Fruit fly (Drosophila melanogaster) S2 (cell line): Measurements from ENCODE around the gene Sec23.
A peak's percentile ranks its signal among the peaks of the same experiment; 100 is the strongest.

ENCODE experiments used
- CG8478 ChIP-seq: fragments of >200 bp; optimal IDR thresholded peaks from 2 replicates; lab custom pipeline; 2018
- CTCF ChIP-seq, 2 experiments: fragments of >200 bp; optimal IDR thresholded peaks; 2 replicates each; lab custom pipeline; 2018

The Sec23 gene

DNA sequence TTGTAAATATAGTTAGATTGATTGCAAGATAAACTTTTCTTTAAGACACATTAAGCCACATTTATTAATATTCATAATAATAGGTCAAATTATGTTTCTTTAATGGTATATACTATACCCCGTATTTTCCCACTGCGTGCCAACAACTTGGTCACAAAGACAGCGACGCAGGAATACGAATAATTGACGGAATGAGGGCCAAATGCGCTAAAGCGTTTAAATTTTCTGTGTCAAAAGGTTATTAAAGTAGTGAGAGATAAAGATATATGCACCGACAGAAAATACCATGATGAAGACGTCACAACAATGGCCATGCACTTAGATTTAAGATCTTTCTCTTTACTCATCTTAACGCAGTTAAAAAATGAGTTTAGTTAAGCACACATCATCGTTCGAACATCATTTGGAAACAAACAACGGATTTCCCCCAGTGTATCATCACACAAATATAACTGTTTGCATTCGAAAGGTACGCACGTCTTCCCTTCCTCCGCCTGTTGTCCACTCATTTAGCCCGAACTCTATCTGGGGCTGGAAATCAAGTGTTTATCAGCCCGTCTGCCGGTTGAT, 28.4 kb upstream of the Sec23 start:
- TF ChIP-seq CG8478 (lab: Kevin White, UChicago) (no peak), CTCF (optimal IDR thresholded peaks at IDR 0.05; lab: Kevin White, UChicago) (no peak)

DNA sequence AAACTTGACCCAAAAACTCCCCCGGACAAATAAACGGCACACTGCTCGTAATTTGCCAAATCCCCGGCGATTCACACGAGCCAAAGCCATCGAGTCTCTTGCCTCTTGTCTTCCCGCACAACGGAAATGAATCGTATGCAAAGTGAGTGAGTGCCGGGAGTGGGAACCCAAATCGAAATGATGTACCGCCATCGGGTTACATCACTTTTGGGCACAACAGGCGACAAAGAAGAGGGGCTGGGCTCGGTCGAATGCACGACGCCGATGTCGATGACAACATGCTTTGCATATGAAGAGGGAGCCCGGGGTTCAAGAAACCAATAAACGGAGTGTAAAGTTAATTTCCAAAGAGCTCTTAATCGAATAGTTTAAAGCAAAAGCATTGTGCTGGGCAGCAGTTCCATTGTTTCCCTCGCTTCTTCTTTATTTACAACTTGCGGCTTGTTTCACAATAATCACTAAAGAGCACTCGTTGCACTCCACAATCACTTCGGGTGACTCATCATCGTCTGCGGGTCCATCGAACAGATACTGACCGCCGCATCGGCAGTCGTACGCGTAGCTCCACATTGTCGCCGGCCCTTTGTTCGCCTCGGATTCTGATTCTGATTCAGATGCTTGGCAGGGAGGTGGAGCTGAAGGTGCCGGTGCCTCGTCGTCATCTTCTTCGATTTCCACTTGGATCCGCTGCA, 27.0 kb upstream of the Sec23 start:
- no peak for TF ChIP-seq CG8478 (lab: Kevin White, UChicago)
- no peak for TF ChIP-seq CTCF (optimal IDR thresholded peaks at IDR 0.05; lab: Kevin White, UChicago)

DNA sequence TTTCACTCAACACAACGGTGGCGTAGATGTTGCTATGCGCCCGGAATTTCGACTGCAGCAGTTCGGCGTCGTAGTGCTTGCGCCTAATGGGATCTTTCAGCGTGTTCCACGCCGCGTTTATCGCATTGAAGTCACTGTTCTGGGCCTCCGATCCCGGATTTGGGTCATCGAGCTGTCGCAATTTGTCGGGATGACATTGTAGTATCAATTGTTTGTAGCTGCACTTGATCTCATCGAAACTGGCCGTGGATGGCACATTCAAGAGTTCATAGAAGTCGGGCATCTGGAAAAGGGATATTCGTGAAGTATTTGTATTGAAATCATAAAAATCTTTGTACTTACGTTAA, 26.5 kb upstream of the Sec23 start:
- no peak for TF ChIP-seq CG8478 (lab: Kevin White, UChicago)
- TF ChIP-seq CTCF (optimal IDR thresholded peaks at IDR 0.05; lab: Kevin White, UChicago): no peak

DNA sequence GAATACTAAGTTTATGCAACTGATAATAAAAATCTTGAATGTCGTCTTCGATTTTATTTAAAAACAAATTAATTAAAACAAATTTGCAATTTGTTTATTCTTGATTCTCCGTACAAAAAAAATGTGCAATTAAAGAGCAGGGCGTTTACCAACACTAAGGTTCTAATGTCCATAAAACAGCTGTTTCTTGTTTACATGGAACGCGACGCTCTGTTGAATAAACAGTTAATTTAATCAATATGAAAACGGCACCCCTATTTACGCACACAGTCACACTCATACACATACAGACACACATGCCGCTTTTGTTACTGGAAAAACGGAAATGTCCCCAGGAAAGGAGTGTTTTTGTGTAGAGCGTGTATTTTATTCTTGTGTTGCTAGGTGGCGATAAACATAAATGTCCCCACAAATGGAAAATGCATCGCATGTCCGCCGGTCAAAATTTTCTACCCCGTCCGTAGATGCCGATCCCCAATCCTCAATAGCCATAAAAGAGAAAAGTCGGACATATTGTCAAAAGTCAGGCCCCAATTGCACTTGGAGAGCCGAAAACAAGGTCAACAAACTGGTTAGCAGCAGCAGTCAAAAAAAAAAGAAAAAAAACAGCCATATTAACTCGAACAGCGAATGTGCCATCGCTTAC, 25.8 kb upstream of the Sec23 start:
- TF ChIP-seq CTCF (optimal IDR thresholded peaks at IDR 0.05; lab: Kevin White, UChicago) (no peak), CG8478 (lab: Kevin White, UChicago) (no peak)

DNA sequence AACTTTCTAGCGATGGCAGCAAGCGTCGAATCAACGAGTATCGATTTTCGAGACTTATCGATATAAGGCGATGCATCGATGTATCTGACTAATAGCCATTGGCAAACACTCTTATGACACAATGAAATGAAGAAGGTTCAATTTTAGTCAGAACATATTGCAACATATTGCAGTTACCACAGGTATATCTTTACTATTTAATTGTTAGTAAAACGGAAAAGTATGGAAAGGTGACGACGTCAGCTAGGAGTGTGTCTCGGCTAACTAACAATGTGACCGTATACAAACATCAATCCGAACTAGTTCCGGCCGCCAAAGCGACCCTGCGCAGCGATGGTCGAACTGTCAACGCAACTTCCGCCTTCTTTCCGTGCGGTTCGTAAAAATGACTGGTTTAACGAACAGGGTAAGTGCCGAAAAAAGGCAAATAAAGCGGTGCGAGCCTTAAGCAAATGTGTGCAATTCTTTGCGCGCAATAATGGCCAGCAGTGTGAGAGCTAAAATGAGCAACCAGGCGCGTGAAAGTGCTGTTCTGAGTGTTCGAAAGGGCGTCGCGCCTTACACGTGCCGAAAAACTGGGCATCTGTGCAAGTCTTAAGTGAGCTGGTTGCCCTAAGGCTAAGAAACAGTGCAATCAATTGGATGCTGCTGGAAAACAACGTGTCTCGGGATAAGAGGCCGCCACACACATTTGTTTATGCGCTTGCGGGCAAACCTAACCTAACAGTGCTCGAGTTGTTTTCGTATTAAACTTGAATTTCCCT, 24.6 kb upstream of the Sec23 start, which contains the start of the genes Dph4, Spec2 and RpL13A:
TSS of gene Dph4 (minus strand) at position 11 of the 764 bp plus-strand sequence.
TSS of gene Spec2 (minus strand) at position 11 of the 764 bp plus-strand sequence.
TSS of gene RpL13A (plus strand) at position 360 of the 764 bp plus-strand sequence.
- peak; percentile 47 to 55 for TF ChIP-seq CTCF (optimal IDR thresholded peaks at IDR 0.05; lab: Kevin White, UChicago)
- no peak for TF ChIP-seq CG8478 (lab: Kevin White, UChicago)

DNA sequence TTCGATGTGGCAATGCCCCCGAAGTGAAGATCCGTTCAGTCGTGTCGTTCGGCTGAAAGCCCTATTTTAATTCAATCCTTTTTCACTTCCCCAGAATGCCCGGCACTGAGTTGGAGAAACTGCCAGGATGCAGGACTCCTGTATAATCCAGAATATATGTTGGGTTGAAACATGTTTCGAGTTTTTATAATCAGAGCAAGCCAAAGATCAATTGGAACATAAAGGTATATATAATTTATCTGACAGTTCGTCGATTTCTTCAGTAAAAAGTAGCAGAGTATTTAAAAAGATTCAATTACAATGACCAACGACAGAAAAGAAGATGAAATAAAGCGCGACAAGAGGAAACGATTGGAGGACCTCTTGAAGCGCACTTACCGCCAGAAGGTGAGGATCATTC, 21.3 kb upstream of the Sec23 start, which contains the start of gene CG31551:
TSS of gene CG31551 (plus strand) at position 301 of the 400 bp plus-strand sequence.
- TF ChIP-seq CG8478 (lab: Kevin White, UChicago) (no peak), CTCF (optimal IDR thresholded peaks at IDR 0.05; lab: Kevin White, UChicago) (no peak)

DNA sequence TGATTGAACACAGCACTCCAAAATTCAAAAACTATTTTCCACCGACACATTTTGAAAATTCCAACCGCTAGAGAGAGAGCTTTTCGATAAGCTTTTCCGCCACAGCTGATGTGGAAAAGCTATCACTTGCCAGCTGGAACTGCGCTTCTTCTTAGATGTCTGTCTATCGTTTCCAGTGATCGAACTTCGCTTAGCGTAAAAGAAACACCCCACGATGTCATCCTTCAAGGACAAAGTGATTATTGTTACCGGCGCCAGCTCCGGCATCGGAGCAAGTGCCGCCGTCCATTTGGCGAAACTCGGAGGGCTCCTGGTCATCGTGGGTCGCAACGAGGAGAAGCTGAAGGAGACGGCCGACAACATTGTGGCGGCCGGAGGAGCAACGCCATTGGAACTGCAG, 16.7 kb upstream of the Sec23 start, which contains the start of gene CG31549:
TSS of gene CG31549 (plus strand) at position 11 of the 400 bp plus-strand sequence.
- no peak for TF ChIP-seq CG8478 (lab: Kevin White, UChicago)
- TF ChIP-seq CTCF (optimal IDR thresholded peaks at IDR 0.05; lab: Kevin White, UChicago): no peak

DNA sequence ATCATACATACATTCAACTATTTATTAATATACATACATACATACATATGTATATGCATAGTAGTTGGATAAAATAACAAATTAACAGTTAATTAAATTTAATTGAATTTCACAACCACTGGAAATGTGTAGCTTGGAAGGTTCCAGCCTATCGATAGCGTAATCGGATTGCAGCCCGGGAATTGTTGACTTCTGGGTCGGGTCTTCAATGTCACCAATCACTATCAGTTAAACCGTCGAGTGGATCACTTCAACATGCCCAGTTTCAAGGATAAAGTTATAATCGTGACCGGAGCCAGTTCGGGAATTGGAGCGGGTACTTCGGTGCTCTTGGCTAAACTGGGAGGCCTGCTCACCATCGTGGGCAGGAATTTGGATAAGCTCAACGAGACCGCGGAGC, 15.4 kb upstream of the Sec23 start, which contains the start of gene CG12171:
TSS of gene CG12171 (plus strand) at position 191 of the 400 bp plus-strand sequence.
- TF ChIP-seq CG8478 (lab: Kevin White, UChicago): no peak
- no peak for TF ChIP-seq CTCF (optimal IDR thresholded peaks at IDR 0.05; lab: Kevin White, UChicago)

DNA sequence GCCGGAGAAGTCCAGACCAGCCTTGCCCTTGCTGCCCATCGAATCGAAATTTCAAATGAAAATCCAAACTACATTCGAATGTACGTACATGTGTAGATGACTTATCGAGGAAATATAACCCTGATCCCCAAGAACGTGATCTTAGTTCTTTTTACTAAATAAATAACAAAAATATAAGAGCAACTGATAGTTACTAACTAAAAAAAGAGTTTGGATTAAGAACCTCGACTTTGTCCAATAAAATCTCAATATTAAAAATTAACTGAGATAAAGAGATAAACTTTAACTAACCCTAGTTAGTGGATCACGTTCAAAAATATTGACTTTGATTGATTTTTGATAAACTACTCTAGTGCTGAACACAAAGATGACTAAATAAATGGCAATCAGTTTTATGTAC, 13.3 kb upstream of the Sec23 start, which contains the start of gene CG31546:
TSS of gene CG31546 (minus strand) at position 101 of the 400 bp plus-strand sequence.
- TF ChIP-seq CTCF (optimal IDR thresholded peaks at IDR 0.05; lab: Kevin White, UChicago) (no peak), CG8478 (lab: Kevin White, UChicago) (no peak)

DNA sequence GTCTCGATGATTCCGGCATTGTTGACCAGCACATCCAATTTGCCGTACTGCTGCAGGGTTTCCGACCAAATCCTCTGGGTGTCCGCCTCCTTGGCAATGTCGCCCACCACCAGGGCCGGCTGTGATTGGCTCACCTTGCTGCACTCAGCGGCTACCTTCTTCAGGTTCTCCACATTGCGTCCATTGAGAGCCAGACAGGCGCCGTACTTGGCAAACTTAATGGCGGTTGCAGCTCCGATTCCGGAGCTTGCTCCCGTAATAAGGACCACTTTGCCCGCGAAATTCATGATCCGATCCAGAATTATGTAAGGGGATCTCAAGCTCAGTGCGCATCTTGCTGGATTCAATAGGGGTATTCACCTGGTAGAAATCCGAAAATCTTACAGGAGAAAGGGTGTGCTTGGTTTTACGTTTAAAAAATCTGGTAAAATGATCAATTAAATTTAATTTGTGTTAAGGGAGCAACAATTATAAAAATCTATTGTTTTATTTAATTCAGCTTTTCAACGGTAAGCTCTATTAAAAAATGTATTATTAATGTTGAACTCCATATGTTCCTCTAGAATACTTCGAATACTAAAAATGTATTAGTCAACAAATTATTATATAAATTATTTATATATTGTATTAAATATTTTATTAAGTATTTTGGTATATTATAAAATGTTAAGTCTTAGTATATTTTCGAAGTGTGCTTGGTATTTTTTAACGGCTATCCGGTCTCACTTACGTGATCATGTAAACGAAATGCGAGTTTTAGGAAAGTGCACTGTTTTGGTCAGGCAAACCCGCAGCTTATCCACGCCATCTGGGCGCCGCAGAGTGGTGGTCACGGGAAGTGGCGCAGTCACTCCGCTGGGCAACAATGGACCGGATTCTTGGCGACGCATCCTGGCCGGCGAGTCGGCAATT, 12.1 kb upstream of the Sec23 start, which contains the start of the genes CG31548 and CG12170:
TSS of gene CG31548 (minus strand) at position 334 of the 912 bp plus-strand sequence.
TSS of gene CG12170 (plus strand) at position 716 of the 912 bp plus-strand sequence.
- TF ChIP-seq CG8478 (lab: Kevin White, UChicago): no peak
- TF ChIP-seq CTCF (optimal IDR thresholded peaks at IDR 0.05; lab: Kevin White, UChicago): no peak

DNA sequence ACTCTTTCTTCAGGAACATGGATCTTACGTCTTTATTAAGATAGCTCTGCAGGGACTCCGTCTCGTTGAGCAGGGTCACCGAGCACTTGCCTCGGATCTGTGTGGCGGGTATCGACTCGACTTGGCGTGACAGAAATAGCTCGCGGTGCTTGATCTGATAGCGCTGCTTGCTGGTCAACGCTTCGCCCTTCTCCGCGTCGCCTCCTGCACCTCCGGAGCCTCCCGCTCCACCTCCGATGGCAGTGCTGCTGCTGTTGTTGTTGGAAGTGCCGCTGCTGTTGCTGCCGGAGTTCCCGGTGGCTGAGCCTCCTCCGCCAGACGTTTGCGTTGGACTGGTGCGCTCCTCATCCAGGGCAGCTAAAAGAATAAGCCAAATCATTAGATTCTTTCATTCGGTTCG, 5.4 kb upstream of the Sec23 start:
- TF ChIP-seq CG8478 (lab: Kevin White, UChicago) (no peak), CTCF (optimal IDR thresholded peaks at IDR 0.05; lab: Kevin White, UChicago) (no peak)

DNA sequence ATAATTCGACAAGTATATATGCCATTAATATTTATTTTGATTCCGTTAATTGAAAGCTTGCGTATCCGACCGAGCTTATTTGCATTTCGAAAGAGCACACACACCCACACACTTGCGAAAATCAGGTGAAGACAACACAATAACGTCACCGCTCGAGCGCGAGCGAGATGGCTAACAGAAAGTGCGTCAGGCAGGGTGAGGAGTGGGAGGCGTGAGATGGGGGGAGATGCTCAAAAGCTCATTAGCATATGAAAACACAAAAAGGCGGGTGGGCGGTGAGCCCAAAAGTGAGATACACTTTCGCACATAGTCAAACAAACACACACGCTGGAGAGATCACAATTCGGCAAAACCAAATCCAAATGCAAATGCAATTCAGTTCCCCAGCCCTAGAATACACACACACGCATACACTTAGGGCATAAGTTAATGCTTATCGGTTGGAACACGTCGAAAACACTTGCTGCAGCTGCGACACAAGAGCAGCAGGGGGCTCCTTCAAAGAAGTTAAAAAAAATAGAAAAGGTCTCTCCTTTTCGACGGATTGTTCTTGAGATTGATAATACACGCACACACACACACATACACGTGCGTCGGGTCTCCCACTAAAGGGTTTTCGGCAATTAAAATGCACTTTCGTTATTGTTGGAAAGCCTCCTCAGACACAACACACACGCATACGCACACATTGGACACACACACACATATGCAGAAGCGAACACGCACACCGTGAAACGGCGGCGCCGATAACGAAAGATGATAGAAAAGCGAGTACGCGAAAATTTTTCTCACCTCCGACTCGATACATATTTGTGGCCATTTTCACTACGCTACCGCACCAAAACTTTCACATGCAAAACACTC, 928 bp upstream of the Sec23 start:
- TF ChIP-seq CTCF (optimal IDR thresholded peaks at IDR 0.05; lab: Kevin White, UChicago): no peak
- TF ChIP-seq CG8478 (lab: Kevin White, UChicago): no peak
